Worm (Caenorhabditis elegans) whole organism, midembryonic: ENCODE results near the gene K07D4.6.

Source experiments
- T22C8.4 ChIP-seq: fragments of 200-800 bp; sonication (Bioruptor generic); IDR thresholded peaks from 2 replicates; pipeline ENCODE4 v1.3.6; 2022; ENCODE audit warnings: missing genetic modification characterization, missing compliant biosample characterization
- cog-1 ChIP-seq: sonication (generic microtip); optimal IDR thresholded peaks from 2 replicates; lab custom pipeline; 2016; ENCODE audit warnings: missing genetic modification characterization, missing compliant biosample characterization
- flt-1 ChIP-seq: fragments of 200-800 bp; sonication (Bioruptor generic); IDR thresholded peaks from 2 replicates; pipeline ENCODE4 v1.3.6; 2022; ENCODE audit warnings: missing genetic modification characterization, missing compliant biosample characterization
- klf-2 ChIP-seq: fragments of 200-800 bp; sonication (Bioruptor generic); conservative IDR thresholded peaks from 2 replicates; pipeline ENCODE4 v1.3.6; 2022; ENCODE audit warnings: missing genetic modification reagents, missing genetic modification characterization, missing compliant biosample characterization
- med-1 ChIP-seq: sonication (generic microtip); optimal IDR thresholded peaks from 2 replicates; lab custom pipeline; 2017; ENCODE audit warnings: missing genetic modification characterization, mild to moderate bottlenecking, missing compliant biosample characterization, antibody characterized with exemption, missing genetic modification reagents; ENCODE audit not compliant: insufficient read depth
- ref-1 ChIP-seq: fragments of 200-800 bp; sonication (Bioruptor generic); conservative IDR thresholded peaks from 2 replicates; pipeline ENCODE4 v1.3.6; 2022; ENCODE audit warnings: missing genetic modification reagents, missing genetic modification characterization, missing compliant biosample characterization
- tab-1 ChIP-seq: fragments of 200-800 bp; sonication (Bioruptor generic); IDR thresholded peaks from 2 replicates; pipeline ENCODE4 v1.3.6; 2022; ENCODE audit warnings: missing genetic modification characterization, missing compliant biosample characterization
- ztf-23 ChIP-seq: fragments of 200-800 bp; sonication (Bioruptor generic); IDR thresholded peaks from 2 replicates; pipeline ENCODE4 v1.3.6; 2022; ENCODE audit warnings: missing genetic modification reagents, missing genetic modification characterization, missing compliant biosample characterization
- ztf-29 ChIP-seq: fragments of 200-800 bp; sonication (Bioruptor generic); IDR thresholded peaks from 2 replicates; pipeline ENCODE4 v1.3.6; 2022; ENCODE audit warnings: missing genetic modification reagents, missing genetic modification characterization, missing compliant biosample characterization

The K07D4.6 gene

DNA sequence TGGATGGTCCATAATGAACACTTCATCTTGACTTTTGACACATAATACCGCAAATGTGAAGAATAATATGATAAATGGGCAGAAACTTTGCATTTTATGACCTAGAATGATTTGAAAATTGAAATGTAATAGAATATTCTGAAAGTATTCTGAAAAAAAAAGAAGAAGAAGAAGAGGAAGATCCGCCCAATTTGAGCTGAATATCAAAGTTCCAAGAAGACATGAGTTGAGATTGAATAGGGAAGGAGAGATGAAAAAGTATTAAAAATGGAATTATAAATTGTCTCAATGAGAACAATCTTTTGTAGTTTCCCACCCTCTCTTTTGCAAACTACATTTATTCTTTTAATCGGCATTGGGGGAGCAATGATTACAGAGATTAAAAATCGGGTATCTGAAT lies 13.8 kb upstream of the K07D4.6 start, which contains the start of gene K07D4.4:
Gene K07D4.4, minus strand, starts transcription at position 101 of the 400 bp plus-strand sequence.
- TF ChIP-seq T22C8.4 (GFP tag; lab: Robert Waterston, UW) (no peak), flt-1 (GFP tag; lab: Robert Waterston, UW) (no peak), ref-1 (no peak), klf-2 (GFP tag; lab: Robert Waterston, UW) (no peak), tab-1 (GFP tag; lab: Robert Waterston, UW) (no peak), ztf-23 (no peak), cog-1 (tag; lab: Kevin White, UChicago) (no peak)

DNA sequence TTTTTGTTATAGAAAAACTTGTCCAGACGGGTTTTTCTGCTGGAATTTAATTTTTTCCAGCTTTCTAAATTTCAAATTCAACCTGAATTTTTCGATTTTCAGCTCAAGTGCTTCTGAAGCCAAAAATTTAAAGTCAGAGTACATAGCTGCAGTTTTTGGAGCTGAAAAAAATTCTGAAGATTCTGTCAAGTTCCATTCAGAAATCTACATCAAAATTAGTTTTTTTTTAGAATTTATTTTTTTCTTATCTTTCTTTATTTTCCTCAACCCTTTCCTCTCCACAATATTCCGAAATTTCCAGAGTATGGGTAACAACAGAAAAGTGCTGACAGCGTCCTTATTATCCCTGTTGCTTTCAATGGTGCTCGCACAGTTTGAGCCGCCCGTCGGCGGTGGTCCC lies 9.8 kb upstream of the K07D4.6 start, which contains the start of gene K07D4.9:
Gene K07D4.9, plus strand, starts transcription at position 301 of the 400 bp plus-strand sequence.
- TF ChIP-seq ref-1 (no peak), T22C8.4 (GFP tag; lab: Robert Waterston, UW) (no peak), cog-1 (tag; lab: Kevin White, UChicago) (no peak), med-1 (GFP tag; lab: Kevin White, UChicago) (no peak), ztf-23 (no peak), flt-1 (GFP tag; lab: Robert Waterston, UW) (no peak)

DNA sequence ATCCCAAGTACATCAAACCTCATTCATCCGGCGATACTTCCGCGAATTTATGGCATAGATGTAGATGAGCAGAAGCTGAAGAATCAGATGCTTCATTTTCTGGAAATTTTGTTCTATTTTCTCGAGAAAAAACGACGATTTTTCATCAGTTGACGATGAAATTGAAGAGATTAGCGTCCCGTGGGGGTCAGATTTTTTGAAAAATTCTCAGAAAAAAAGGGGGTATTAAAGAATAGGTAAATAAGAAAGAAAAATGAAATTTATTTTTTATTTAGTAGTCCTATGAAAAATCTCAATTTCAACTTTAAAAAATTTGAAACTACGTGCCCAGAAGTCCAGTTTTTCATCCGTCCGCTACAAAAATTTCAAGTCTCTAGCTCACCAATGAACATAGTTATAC lies 6.9 kb upstream of the K07D4.6 start, which contains the start of gene K07D4.5:
Gene K07D4.5, minus strand, starts transcription at position 101 of the 400 bp plus-strand sequence.
- TF ChIP-seq flt-1 (GFP tag; lab: Robert Waterston, UW) (no peak), ref-1 (no peak), ztf-29 (GFP tag; lab: Robert Waterston, UW) (no peak), cog-1 (tag; lab: Kevin White, UChicago) (no peak), klf-2 (GFP tag; lab: Robert Waterston, UW) (no peak), T22C8.4 (GFP tag; lab: Robert Waterston, UW) (no peak), tab-1 (GFP tag; lab: Robert Waterston, UW) (no peak), med-1 (GFP tag; lab: Kevin White, UChicago) (no peak), ztf-23 (no peak)

ce11 chrII:4011518-4011917 lies 7.0 kb downstream of the K07D4.6 start:
- TF ChIP-seq ztf-29 (GFP tag; lab: Robert Waterston, UW) (no peak), ztf-23 (no peak), flt-1 (GFP tag; lab: Robert Waterston, UW) (no peak), klf-2 (GFP tag; lab: Robert Waterston, UW) (no peak), T22C8.4 (GFP tag; lab: Robert Waterston, UW) (no peak), med-1 (GFP tag; lab: Kevin White, UChicago) (no peak), tab-1 (GFP tag; lab: Robert Waterston, UW) (no peak)

- TF ChIP-seq tab-1 (GFP tag; lab: Robert Waterston, UW) (no peak), ztf-23 (no peak), ztf-29 (GFP tag; lab: Robert Waterston, UW) (no peak)
Observed at ce11 chrII:4007972-4008371, 10.5 kb downstream of the K07D4.6 start.

- TF ChIP-seq cog-1 (tag; lab: Kevin White, UChicago), result no peak
- no peak for TF ChIP-seq klf-2 (GFP tag; lab: Robert Waterston, UW)
- TF ChIP-seq flt-1 (GFP tag; lab: Robert Waterston, UW), result no peak
- TF ChIP-seq ztf-23, result no peak
- no peak for TF ChIP-seq med-1 (GFP tag; lab: Kevin White, UChicago)
- no peak for TF ChIP-seq T22C8.4 (GFP tag; lab: Robert Waterston, UW)
- TF ChIP-seq ref-1, result no peak
- no peak for TF ChIP-seq ztf-29 (GFP tag; lab: Robert Waterston, UW)
- TF ChIP-seq tab-1 (GFP tag; lab: Robert Waterston, UW), result no peak
Observed at ce11 chrII:4004614-4005013, 13.9 kb downstream of the K07D4.6 start, which contains the start of gene ephx-1. Gene ephx-1, plus strand, starts transcription at chrII:4004914.

DNA sequence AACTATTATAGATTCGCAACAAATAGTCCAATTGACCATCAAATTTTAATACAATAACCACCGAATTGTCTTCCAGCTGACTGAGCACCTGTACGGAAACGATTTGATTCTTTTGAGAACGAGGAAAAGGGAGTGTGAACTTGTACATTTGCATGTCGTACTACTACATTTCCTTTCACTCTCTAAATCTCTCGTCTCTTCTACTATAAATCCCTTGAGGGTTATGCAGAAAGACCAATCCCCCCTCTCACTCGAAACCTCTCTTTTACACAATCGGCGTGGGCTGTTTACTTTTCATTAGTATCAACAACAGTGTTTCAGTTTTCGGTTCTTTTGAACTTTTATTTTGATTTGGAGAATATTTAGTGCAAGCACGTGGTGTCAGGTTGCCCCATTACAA lies 16.4 kb downstream of the K07D4.6 start:
- TF ChIP-seq T22C8.4 (GFP tag; lab: Robert Waterston, UW) (no peak), med-1 (GFP tag; lab: Kevin White, UChicago) (no peak), ztf-23 (no peak), ztf-29 (GFP tag; lab: Robert Waterston, UW) (no peak), ref-1 (no peak), flt-1 (GFP tag; lab: Robert Waterston, UW) (no peak), cog-1 (tag; lab: Kevin White, UChicago) (no peak), klf-2 (GFP tag; lab: Robert Waterston, UW) (no peak), tab-1 (GFP tag; lab: Robert Waterston, UW) (no peak)

- TF ChIP-seq tab-1 (GFP tag; lab: Robert Waterston, UW), result no peak
- no peak for TF ChIP-seq T22C8.4 (GFP tag; lab: Robert Waterston, UW)
- no peak for TF ChIP-seq flt-1 (GFP tag; lab: Robert Waterston, UW)
- no peak for TF ChIP-seq ref-1
- TF ChIP-seq cog-1 (tag; lab: Kevin White, UChicago), result no peak
- TF ChIP-seq klf-2 (GFP tag; lab: Robert Waterston, UW), result no peak
- no peak for TF ChIP-seq med-1 (GFP tag; lab: Kevin White, UChicago)
- no peak for TF ChIP-seq ztf-23
- TF ChIP-seq ztf-29 (GFP tag; lab: Robert Waterston, UW), result no peak
Observed at ce11 chrII:4000430-4000829, 18.1 kb downstream of the K07D4.6 start.

DNA sequence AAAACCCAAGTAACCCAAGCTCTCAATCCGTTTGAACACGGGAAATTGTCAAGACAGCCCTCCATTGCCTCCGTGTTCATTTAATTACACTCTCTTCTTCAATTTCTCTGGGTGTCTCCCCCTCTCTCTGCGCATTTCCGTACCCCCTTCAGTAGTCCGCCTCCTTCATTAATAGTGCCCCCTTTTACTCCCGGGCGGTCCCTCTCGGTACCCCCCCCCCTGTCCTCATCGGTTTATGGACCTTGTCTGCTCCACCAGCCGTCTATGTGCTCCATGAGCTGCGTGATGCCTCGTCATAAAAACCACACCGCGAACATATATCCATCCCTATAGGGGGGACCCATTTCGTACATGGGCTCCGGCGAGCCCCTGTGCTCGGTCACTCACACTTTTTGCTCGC lies 19.0 kb downstream of the K07D4.6 start:
- TF ChIP-seq cog-1 (tag; lab: Kevin White, UChicago) (peak; percentile 22), tab-1 (GFP tag; lab: Robert Waterston, UW) (0 out of 2 replicates have a peak, but pooled peaks have one; percentile 56), flt-1 (GFP tag; lab: Robert Waterston, UW) (peak; percentile 54; the same call in 1 of the 2 replicates), klf-2 (GFP tag; lab: Robert Waterston, UW) (no peak), ztf-29 (GFP tag; lab: Robert Waterston, UW) (no peak), ztf-23 (peak; percentile 59; the same call in 1 of the 2 replicates)

DNA sequence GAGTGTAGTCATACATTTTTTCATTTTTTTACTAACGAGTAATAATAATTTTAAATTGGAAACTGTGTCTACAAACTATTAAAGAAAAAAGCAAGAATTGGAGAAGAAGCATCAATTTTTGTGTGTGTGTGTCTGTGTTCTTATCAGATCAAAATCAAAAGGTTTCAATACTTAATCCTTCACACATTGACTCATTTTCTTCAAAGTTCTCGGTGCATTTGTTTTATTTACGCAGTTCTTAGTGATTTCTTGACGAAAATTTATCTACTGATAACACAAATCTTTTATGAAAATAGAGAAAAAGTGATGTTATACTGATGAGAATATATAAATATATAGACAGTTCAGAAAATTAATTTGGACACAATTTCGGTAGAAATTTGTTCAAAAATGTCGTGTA lies 22.5 kb downstream of the K07D4.6 start, which contains the start of gene clc-22:
Gene clc-22, minus strand, starts transcription at position 71 of the 400 bp plus-strand sequence.
- TF ChIP-seq T22C8.4 (GFP tag; lab: Robert Waterston, UW) (no peak), klf-2 (GFP tag; lab: Robert Waterston, UW) (no peak), ztf-29 (GFP tag; lab: Robert Waterston, UW) (no peak), med-1 (GFP tag; lab: Kevin White, UChicago) (no peak), tab-1 (GFP tag; lab: Robert Waterston, UW) (no peak), cog-1 (tag; lab: Kevin White, UChicago) (no peak), ztf-23 (no peak), flt-1 (GFP tag; lab: Robert Waterston, UW) (no peak), ref-1 (no peak)
